Fruit fly (Drosophila melanogaster) whole organism, embryonic: ENCODE data around the gene Nckx30C.

ENCODE experiments used
- ATbp ChIP-seq: fragments of 200-800 bp; sonication (Bioruptor generic); optimal IDR thresholded peaks from 2 replicates; lab custom pipeline; 2017; ENCODE audit warnings: missing biosample characterization, mild to moderate bottlenecking, missing genetic modification characterization, missing genetic modification reagents
- Abd-B ChIP-seq: fragments of 200-800 bp; sonication (Bioruptor generic); optimal IDR thresholded peaks from 2 replicates; lab custom pipeline; 2018; ENCODE audit warnings: missing biosample characterization, mild to moderate bottlenecking, missing genetic modification characterization, moderate library complexity
- Aef1 ChIP-seq: fragments of 200-800 bp; sonication (Bioruptor generic); IDR thresholded peaks from 3 replicates; pipeline ENCODE4 v1.3.6; 2022; ENCODE audit warnings: missing biosample characterization, missing genetic modification characterization
- Atf-2 ChIP-seq: fragments of 200-800 bp; sonication (Bioruptor generic); optimal IDR thresholded peaks from 2 replicates; lab custom pipeline; 2016; ENCODE audit warnings: missing biosample characterization, missing genetic modification characterization
- Atf3 ChIP-seq: fragments of 200-800 bp; sonication (Bioruptor generic); optimal IDR thresholded peaks from 3 replicates; lab custom pipeline; 2016; ENCODE audit warnings: missing biosample characterization, missing genetic modification characterization
- Atf6 ChIP-seq: fragments of 200-800 bp; sonication (Bioruptor generic); IDR thresholded peaks from 2 replicates; pipeline ENCODE4 v1.3.6; 2022; ENCODE audit warnings: missing biosample characterization, missing genetic modification characterization
- CG10209 ChIP-seq: fragments of 200-800 bp; sonication (Bioruptor generic); optimal IDR thresholded peaks from 3 replicates; lab custom pipeline; 2017; ENCODE audit warnings: missing biosample characterization, mild to moderate bottlenecking, missing genetic modification characterization, missing genetic modification reagents
- CG11093 ChIP-seq: fragments of 200-800 bp; sonication (Bioruptor generic); IDR thresholded peaks from 3 replicates; pipeline ENCODE4 v1.3.6; 2022; ENCODE audit warnings: missing biosample characterization, missing genetic modification characterization
- CG11398 ChIP-seq: fragments of 200-800 bp; sonication (Bioruptor generic); optimal IDR thresholded peaks from 2 replicates; lab custom pipeline; 2016; ENCODE audit warnings: missing biosample characterization, missing genetic modification characterization
- CG12659 ChIP-seq: fragments of 200-800 bp; sonication (Bioruptor generic); optimal IDR thresholded peaks from 3 replicates; lab custom pipeline; 2017; ENCODE audit warnings: mild to moderate bottlenecking, missing biosample characterization, missing genetic modification reagents, missing genetic modification characterization
- CG13123 ChIP-seq: fragments of 200-800 bp; sonication (Bioruptor generic); optimal IDR thresholded peaks from 2 replicates; lab custom pipeline; 2016; ENCODE audit warnings: missing biosample characterization, missing genetic modification characterization
- CG15514 ChIP-seq: fragments of 200-800 bp; sonication (Bioruptor generic); optimal IDR thresholded peaks from 3 replicates; lab custom pipeline; 2017; ENCODE audit warnings: missing biosample characterization, missing genetic modification characterization, mild to moderate bottlenecking, moderate library complexity, missing genetic modification reagents
- CG15696 ChIP-seq: fragments of 200-800 bp; sonication (Bioruptor generic); optimal IDR thresholded peaks from 2 replicates; lab custom pipeline; 2019; ENCODE audit warnings: missing biosample characterization, mild to moderate bottlenecking, missing genetic modification characterization, moderate library complexity
- CG16863 ChIP-seq: fragments of 200-800 bp; sonication (Bioruptor generic); optimal IDR thresholded peaks from 3 replicates; lab custom pipeline; 2016; ENCODE audit warnings: missing biosample characterization, missing genetic modification characterization
- CG17186 ChIP-seq: fragments of 200-800 bp; sonication (Bioruptor generic); optimal IDR thresholded peaks from 3 replicates; lab custom pipeline; 2017; ENCODE audit warnings: missing biosample characterization, missing genetic modification reagents, missing genetic modification characterization
- CG17912 ChIP-seq: fragments of 200-800 bp; sonication (Bioruptor generic); optimal IDR thresholded peaks from 2 replicates; lab custom pipeline; 2018; ENCODE audit warnings: missing biosample characterization, mild to moderate bottlenecking, missing genetic modification characterization
- CG3407 ChIP-seq: fragments of 200-800 bp; sonication (Bioruptor generic); optimal IDR thresholded peaks from 2 replicates; lab custom pipeline; 2018; ENCODE audit warnings: missing biosample characterization, mild to moderate bottlenecking, missing genetic modification characterization
- CG9932 ChIP-seq: fragments of 200-800 bp; sonication (Bioruptor generic); IDR thresholded peaks from 2 replicates; pipeline ENCODE4 v1.3.6; 2022; ENCODE audit warnings: missing biosample characterization, missing genetic modification characterization
- Ets65A ChIP-seq: fragments of 200-800 bp; sonication (Bioruptor generic); peaks from one replicate; lab custom pipeline; 2016; ENCODE audit warnings: missing biosample characterization, missing genetic modification characterization
- HmgD ChIP-seq: fragments of 200-800 bp; sonication (Bioruptor generic); optimal IDR thresholded peaks from 3 replicates; lab custom pipeline; 2016; ENCODE audit warnings: missing biosample characterization, missing genetic modification characterization
- Hr3 ChIP-seq: fragments of 200-800 bp; sonication (Bioruptor generic); optimal IDR thresholded peaks from 3 replicates; lab custom pipeline; 2016; ENCODE audit warnings: missing biosample characterization, missing genetic modification characterization
- Jarid2 ChIP-seq: fragments of 200-800 bp; sonication (Bioruptor generic); optimal IDR thresholded peaks from 3 replicates; lab custom pipeline; 2017; ENCODE audit warnings: mild to moderate bottlenecking, missing biosample characterization, missing genetic modification reagents, missing genetic modification characterization
- Kr ChIP-seq: fragments of 200-800 bp; sonication (Bioruptor generic); optimal IDR thresholded peaks from 2 replicates; lab custom pipeline; 2017; ENCODE audit warnings: missing biosample characterization, mild to moderate bottlenecking, missing genetic modification characterization
- MBD-R2 ChIP-seq: fragments of 200-800 bp; sonication (Bioruptor generic); IDR thresholded peaks from 2 replicates; pipeline ENCODE4 v1.3.6; 2022; ENCODE audit warnings: missing biosample characterization, missing genetic modification characterization
- MESR4 ChIP-seq: fragments of 200-800 bp; sonication (Bioruptor generic); optimal IDR thresholded peaks from 2 replicates; lab custom pipeline; 2018; ENCODE audit warnings: missing biosample characterization, mild to moderate bottlenecking, missing genetic modification characterization, moderate library complexity
- MTF-1 ChIP-seq: fragments of 200-800 bp; sonication (Bioruptor generic); optimal IDR thresholded peaks from 2 replicates; lab custom pipeline; 2018; ENCODE audit warnings: missing biosample characterization, mild to moderate bottlenecking, missing genetic modification characterization, borderline replicate concordance
- NfI ChIP-seq: fragments of 200-800 bp; sonication (Bioruptor generic); optimal IDR thresholded peaks from 3 replicates; lab custom pipeline; 2018; ENCODE audit warnings: missing biosample characterization, mild to moderate bottlenecking, missing genetic modification characterization, moderate library complexity
- Scr ChIP-seq: fragments of 200-800 bp; sonication (Bioruptor generic); IDR thresholded peaks from 2 replicates; pipeline ENCODE4 v1.3.6; 2022; ENCODE audit warnings: missing biosample characterization, missing genetic modification characterization; ENCODE audit not compliant: partially characterized antibody
- Sin3A ChIP-seq: fragments of >200 bp; optimal IDR thresholded peaks from 2 replicates; lab custom pipeline; 2018
- Sry-β ChIP-seq: fragments of 200-800 bp; sonication (Bioruptor generic); optimal IDR thresholded peaks from 2 replicates; lab custom pipeline; 2018; ENCODE audit warnings: missing biosample characterization, mild to moderate bottlenecking, missing genetic modification characterization, moderate library complexity
- Xbp1 ChIP-seq: fragments of 200-800 bp; sonication (Bioruptor generic); optimal IDR thresholded peaks from 3 replicates; lab custom pipeline; 2016; ENCODE audit warnings: missing biosample characterization, mild to moderate bottlenecking, missing genetic modification characterization
- bab2 ChIP-seq: fragments of 200-800 bp; sonication (Bioruptor generic); optimal IDR thresholded peaks from 2 replicates; lab custom pipeline; 2016; ENCODE audit warnings: missing biosample characterization, missing genetic modification characterization
- bbx ChIP-seq: fragments of 200-800 bp; sonication (Bioruptor generic); IDR thresholded peaks from 2 replicates; pipeline ENCODE4 v1.3.6; 2022; ENCODE audit warnings: missing biosample characterization, missing genetic modification characterization; ENCODE audit not compliant: partially characterized antibody
- bcd ChIP-seq: fragments of 200-800 bp; sonication (Bioruptor generic); optimal IDR thresholded peaks from 2 replicates; lab custom pipeline; 2017; ENCODE audit warnings: missing biosample characterization, mild to moderate bottlenecking, missing genetic modification characterization
- cg ChIP-seq: fragments of 200-800 bp; sonication (Bioruptor generic); optimal IDR thresholded peaks from 3 replicates; lab custom pipeline; 2019; ENCODE audit warnings: missing biosample characterization, mild to moderate bottlenecking, missing genetic modification characterization, moderate library complexity
- dan ChIP-seq: fragments of 200-800 bp; sonication (Bioruptor generic); IDR thresholded peaks from 2 replicates; pipeline ENCODE4 v1.3.6; 2022; ENCODE audit warnings: missing biosample characterization, missing genetic modification characterization
- danr ChIP-seq: fragments of 200-800 bp; sonication (Bioruptor generic); IDR thresholded peaks from 2 replicates; pipeline ENCODE4 v1.3.6; 2022; ENCODE audit warnings: missing biosample characterization, missing genetic modification characterization
- dysf ChIP-seq: fragments of 200-800 bp; sonication (Bioruptor generic); IDR thresholded peaks from 3 replicates; pipeline ENCODE4 v1.3.6; 2022; ENCODE audit warnings: missing biosample characterization, missing genetic modification characterization
- gce ChIP-seq: fragments of 200-800 bp; sonication (Bioruptor generic); IDR thresholded peaks from 3 replicates; pipeline ENCODE4 v1.3.6; 2022; ENCODE audit warnings: missing biosample characterization, missing genetic modification characterization
- maf-S ChIP-seq: fragments of 200-800 bp; sonication (Bioruptor generic); optimal IDR thresholded peaks from 2 replicates; lab custom pipeline; 2016; ENCODE audit warnings: missing biosample characterization, missing genetic modification characterization
- mirr ChIP-seq: fragments of 200-800 bp; sonication (Bioruptor generic); optimal IDR thresholded peaks from 3 replicates; lab custom pipeline; 2018; ENCODE audit warnings: missing biosample characterization, mild to moderate bottlenecking, missing genetic modification characterization
- nau ChIP-seq: fragments of 200-800 bp; sonication (Bioruptor generic); optimal IDR thresholded peaks from 3 replicates; lab custom pipeline; 2017; ENCODE audit warnings: missing biosample characterization, mild to moderate bottlenecking, missing genetic modification characterization, missing genetic modification reagents
- otp ChIP-seq: fragments of 200-800 bp; sonication (Bioruptor generic); IDR thresholded peaks from 3 replicates; pipeline ENCODE4, ENCODE4 v1.3.6; 2022; ENCODE audit warnings: missing biosample characterization, missing genetic modification characterization
- row ChIP-seq: fragments of 200-800 bp; sonication (Bioruptor generic); IDR thresholded peaks from 3 replicates; pipeline ENCODE4 v1.3.6; 2022; ENCODE audit warnings: missing biosample characterization, missing genetic modification characterization
- schlank ChIP-seq: fragments of 200-800 bp; sonication (Bioruptor generic); optimal IDR thresholded peaks from 2 replicates; lab custom pipeline; 2018; ENCODE audit warnings: missing biosample characterization, mild to moderate bottlenecking, missing genetic modification characterization
- tin ChIP-seq: fragments of 200-800 bp; sonication (Bioruptor generic); optimal IDR thresholded peaks from 3 replicates; lab custom pipeline; 2016; ENCODE audit warnings: missing biosample characterization, missing genetic modification characterization
- trem ChIP-seq: fragments of 200-800 bp; optimal IDR thresholded peaks from 3 replicates; lab custom pipeline; 2019; ENCODE audit warnings: missing biosample characterization, mild to moderate bottlenecking, missing genetic modification characterization, moderate library complexity
- unc-4 ChIP-seq: fragments of 200-800 bp; sonication (Bioruptor generic); IDR thresholded peaks from 2 replicates; pipeline ENCODE4 v1.3.6; 2022; ENCODE audit warnings: missing biosample characterization, missing genetic modification characterization; ENCODE audit not compliant: partially characterized antibody
- zen ChIP-seq: fragments of 200-800 bp; sonication (Bioruptor generic); optimal IDR thresholded peaks from 3 replicates; lab custom pipeline; 2018; ENCODE audit warnings: missing biosample characterization, mild to moderate bottlenecking, missing genetic modification characterization, moderate library complexity
- zfh2 ChIP-seq: fragments of 200-800 bp; sonication (Bioruptor generic); optimal IDR thresholded peaks from 2 replicates; lab custom pipeline; 2016; ENCODE audit warnings: missing biosample characterization, missing genetic modification characterization

Gene Nckx30C

dm6 chr2L:9763212-9763869 is 17.0 kb upstream of the Nckx30C start, which contains the start of the genes Taf11 and und (continued):
- TF ChIP-seq schlank (no peak), Atf6 (GFP tag; lab: Robert Waterston, UW) (no peak), dysf (GFP tag; lab: Robert Waterston, UW) (peak; percentile 42; the same call in 1 of the 3 replicates), bcd (GFP tag; lab: Kevin White, UChicago) (peak; percentile 48), trem (peak; percentile 20), CG15696 (tag; lab: Kevin White, UChicago) (peak; percentile 36), Xbp1 (GFP tag; lab: Kevin White, UChicago) (peak; percentile 39), nau (GFP tag; lab: Kevin White, UChicago) (no peak), HmgD (no peak), ATbp (GFP tag; lab: Kevin White, UChicago) (no peak), CG15514 (GFP tag; lab: Kevin White, UChicago) (peak; percentile 99), CG3407 (GFP tag; lab: Kevin White, UChicago) (no peak), CG11093 (no peak), mirr (GFP tag; lab: Kevin White, UChicago) (no peak), tin (peak; percentile 44), CG17912 (no peak), Hr3 (GFP tag; lab: Kevin White, UChicago) (peak; percentile 42), Kr (GFP tag; lab: Kevin White, UChicago) (no peak), MBD-R2 (GFP tag; lab: Robert Waterston, UW) (peak; percentile 83), unc-4 (GFP tag; lab: Robert Waterston, UW) (peak; percentile 75), zen (tag; lab: Kevin White, UChicago) (peak; percentile 28), NfI (GFP tag; lab: Kevin White, UChicago) (peak; percentile 16), bbx (GFP tag; lab: Robert Waterston, UW) (0 out of 2 replicates have a peak, but pooled peaks have one; percentile 44), maf-S (GFP tag; lab: Kevin White, UChicago) (no peak), cg (no peak), CG16863 (no peak), bab2 (no peak), gce (no peak), Sin3A (lab: Kevin White, UChicago) (peak; percentile 19), danr (no peak), otp (GFP tag; lab: Robert Waterston, UW) (no peak), Abd-B (GFP tag; lab: Kevin White, UChicago) (peak; percentile 43), CG10209 (GFP tag; lab: Kevin White, UChicago) (peak; percentile 18), CG17186 (GFP tag; lab: Kevin White, UChicago) (peak; percentile 19), Sry-β (GFP tag; lab: Kevin White, UChicago) (no peak), Aef1 (GFP tag; lab: Robert Waterston, UW) (no peak), MESR4 (GFP tag; lab: Kevin White, UChicago) (peak; percentile 71), CG9932 (GFP tag; lab: Robert Waterston, UW) (peak; percentile 65; the same call in 1 of the 2 replicates), CG11398 (GFP tag; lab: Kevin White, UChicago) (no peak), dan (GFP tag; lab: Robert Waterston, UW) (no peak), Jarid2 (GFP tag; lab: Kevin White, UChicago) (no peak), row (GFP tag; lab: Robert Waterston, UW) (peak; percentile 92), Scr (GFP tag; lab: Robert Waterston, UW) (peak; percentile 83), Atf3 (GFP tag; lab: Kevin White, UChicago) (no peak), CG13123 (GFP tag; lab: Kevin White, UChicago) (peak; percentile 19), MTF-1 (GFP tag; lab: Kevin White, UChicago) (no peak), Ets65A (peak; percentile 90), Atf-2 (GFP tag; lab: Kevin White, UChicago) (no peak), CG12659 (GFP tag; lab: Kevin White, UChicago) (peak; percentile 57), zfh2 (GFP tag; lab: Kevin White, UChicago) (no peak)
